Worm (Caenorhabditis elegans) whole organism, L4 larva: ENCODE results near the gene C14C10.2.

ENCODE experiments used
- F37D6.2 ChIP-seq: sonication (generic microtip); optimal IDR thresholded peaks from 2 replicates; lab custom pipeline; 2016; ENCODE audit warnings: mild to moderate bottlenecking, missing genetic modification characterization, missing compliant biosample characterization
- F49E8.2 ChIP-seq: sonication (generic microtip); optimal IDR thresholded peaks from 2 replicates; lab custom pipeline; 2016; ENCODE audit warnings: missing compliant biosample characterization, mild to moderate bottlenecking, missing genetic modification characterization, borderline replicate concordance
- T26A8.4 ChIP-seq: fragments of 200-800 bp; sonication (Bioruptor generic); IDR thresholded peaks from 2 replicates; pipeline ENCODE4 v1.3.6; 2022; ENCODE audit warnings: missing genetic modification characterization, missing compliant biosample characterization
- Y105C5A.15 ChIP-seq: fragments of 200-800 bp; sonication (Bioruptor generic); IDR thresholded peaks from 2 replicates; pipeline ENCODE4 v1.3.6; 2022; ENCODE audit warnings: missing genetic modification characterization, missing compliant biosample characterization
- aha-1 ChIP-seq: fragments of 150-350 bp; peaks from one replicate; lab custom pipeline; 2014; ENCODE audit warnings: missing biosample characterization, missing genetic modification characterization
- ama-1 ChIP-seq: fragments of 150-350 bp; optimal IDR thresholded peaks from 2 replicates; lab custom pipeline; 2014; ENCODE audit warnings: inconsistent platforms, mixed read lengths
- attf-4 ChIP-seq: sonication (generic microtip); optimal IDR thresholded peaks from 3 replicates; lab custom pipeline; 2017; ENCODE audit warnings: missing biosample characterization, missing genetic modification characterization
- ceh-62 ChIP-seq: sonication (generic microtip); optimal IDR thresholded peaks from 2 replicates; lab custom pipeline; 2017; ENCODE audit warnings: missing biosample characterization, missing genetic modification characterization
- ces-1 ChIP-seq: fragments of 150-350 bp; sonication (generic microtip); optimal IDR thresholded peaks from 4 replicates; lab custom pipeline; 2014; ENCODE audit warnings: missing biosample characterization, missing genetic modification reagents, missing genetic modification characterization
- ctbp-1 ChIP-seq: fragments of 200-800 bp; sonication (Bioruptor generic); IDR thresholded peaks from 2 replicates; pipeline ENCODE4 v1.3.6; 2022; ENCODE audit warnings: missing genetic modification reagents, missing genetic modification characterization, missing compliant biosample characterization
- dmd-6 ChIP-seq: fragments of 200-800 bp; sonication (Bioruptor generic); IDR thresholded peaks from 2 replicates; pipeline ENCODE4 v1.3.6; 2022; ENCODE audit warnings: missing genetic modification reagents, missing genetic modification characterization, missing compliant biosample characterization
- dpl-1 ChIP-seq: fragments of 150-350 bp; optimal IDR thresholded peaks from 2 replicates; lab custom pipeline; 2014; ENCODE audit warnings: missing biosample characterization, missing genetic modification reagents, missing genetic modification characterization
- egl-43 ChIP-seq: fragments of 200-800 bp; sonication (Bioruptor generic); IDR thresholded peaks from 2 replicates; pipeline ENCODE4 v1.3.6; 2022; ENCODE audit warnings: missing genetic modification reagents, missing genetic modification characterization, missing compliant biosample characterization
- fos-1 ChIP-seq: fragments of 150-350 bp; optimal IDR thresholded peaks from 2 replicates; lab custom pipeline; 2014; ENCODE audit warnings: missing biosample characterization, missing genetic modification characterization
- gei-8 ChIP-seq: fragments of 200-800 bp; sonication (Bioruptor generic); optimal IDR thresholded peaks from 2 replicates; lab custom pipeline; 2018; ENCODE audit warnings: mild to moderate bottlenecking, missing genetic modification characterization, missing compliant biosample characterization
- hlh-11 ChIP-seq: fragments of 200-800 bp; sonication (Bioruptor generic); optimal IDR thresholded peaks from 2 replicates; lab custom pipeline; 2018; ENCODE audit warnings: mild to moderate bottlenecking, missing genetic modification characterization, missing compliant biosample characterization
- hmg-1.1 ChIP-seq: fragments of 200-800 bp; sonication (Bioruptor generic); IDR thresholded peaks from 2 replicates; pipeline ENCODE4 v1.3.6; 2022; ENCODE audit warnings: missing genetic modification reagents, missing genetic modification characterization, missing compliant biosample characterization
- lim-7 ChIP-seq: fragments of 200-800 bp; sonication (Bioruptor generic); IDR thresholded peaks from 2 replicates; pipeline ENCODE4 v1.3.6; 2022; ENCODE audit warnings: missing genetic modification characterization, missing compliant biosample characterization
- lin-39 ChIP-seq: fragments of 150-350 bp; optimal IDR thresholded peaks from 2 replicates; lab custom pipeline; 2014; ENCODE audit warnings: missing biosample characterization, missing genetic modification reagents, missing genetic modification characterization
- mdl-1 ChIP-seq, 2 experiments: fragments of 150-350 bp in 1 of 2; sonication (generic microtip) in 1 of 2; optimal IDR thresholded peaks; 2 replicates each; lab custom pipeline; 2014 to 2017; ENCODE audit warnings: missing biosample characterization in 2 of 2, missing genetic modification characterization in 2 of 2
- mep-1 ChIP-seq: fragments of 150-350 bp; sonication (generic microtip); optimal IDR thresholded peaks from 3 replicates; lab custom pipeline; 2014; ENCODE audit warnings: missing biosample characterization, missing genetic modification characterization
- mxl-2 ChIP-seq: fragments of 200-800 bp; sonication (Bioruptor generic); conservative IDR thresholded peaks from 2 replicates; pipeline ENCODE4 v1.3.6; 2022; ENCODE audit warnings: missing genetic modification reagents, missing genetic modification characterization, missing compliant biosample characterization
- mxl-3 ChIP-seq: fragments of 200-800 bp; sonication (Bioruptor generic); optimal IDR thresholded peaks from 2 replicates; lab custom pipeline; 2018; ENCODE audit warnings: mild to moderate bottlenecking, missing genetic modification characterization, missing compliant biosample characterization
- nhr-102 ChIP-seq: sonication (generic microtip); optimal IDR thresholded peaks from 2 replicates; lab custom pipeline; 2016; ENCODE audit warnings: mild to moderate bottlenecking, missing genetic modification characterization, moderate library complexity, missing compliant biosample characterization
- nhr-25 ChIP-seq: sonication (generic microtip); optimal IDR thresholded peaks from 2 replicates; lab custom pipeline; 2017; ENCODE audit warnings: missing genetic modification characterization, mild to moderate bottlenecking, missing compliant biosample characterization, antibody characterized with exemption, moderate library complexity, borderline replicate concordance; ENCODE audit not compliant: insufficient read depth
- nhr-28 ChIP-seq: fragments of 150-350 bp; optimal IDR thresholded peaks from 2 replicates; lab custom pipeline; 2014; ENCODE audit warnings: missing biosample characterization, missing genetic modification characterization
- nhr-42 ChIP-seq: fragments of 200-800 bp; sonication (Bioruptor generic); IDR thresholded peaks from 2 replicates; pipeline ENCODE4 v1.3.6; 2022; ENCODE audit warnings: missing genetic modification characterization, missing compliant biosample characterization
- nhr-6 ChIP-seq: fragments of 150-350 bp; optimal IDR thresholded peaks from 2 replicates; lab custom pipeline; 2014; ENCODE audit warnings: missing biosample characterization, missing genetic modification characterization
- nhr-77 ChIP-seq: fragments of 150-350 bp; optimal IDR thresholded peaks from 2 replicates; lab custom pipeline; 2014; ENCODE audit warnings: missing biosample characterization, missing genetic modification characterization
- php-3 ChIP-seq: fragments of 200-800 bp; sonication (Bioruptor generic); IDR thresholded peaks from 2 replicates; pipeline ENCODE4 v1.3.6; 2022; ENCODE audit warnings: missing genetic modification reagents, missing genetic modification characterization, missing compliant biosample characterization
- rbr-2 ChIP-seq: sonication (generic microtip); optimal IDR thresholded peaks from 2 replicates; lab custom pipeline; 2016; ENCODE audit warnings: missing genotype, missing genetic modification characterization, missing compliant biosample characterization
- sdz-12 ChIP-seq: fragments of 200-800 bp; sonication (Bioruptor generic); optimal IDR thresholded peaks from 2 replicates; lab custom pipeline; 2018; ENCODE audit warnings: mild to moderate bottlenecking, missing genetic modification characterization, missing compliant biosample characterization
- skn-1 ChIP-seq: fragments of 150-350 bp; optimal IDR thresholded peaks from 2 replicates; lab custom pipeline; 2014; ENCODE audit warnings: missing biosample characterization, missing genetic modification characterization
- snpc-4 ChIP-seq: fragments of 150-350 bp; optimal IDR thresholded peaks from 2 replicates; lab custom pipeline; 2014; ENCODE audit warnings: missing biosample characterization, missing genetic modification characterization
- spr-1 ChIP-seq: sonication (generic microtip); optimal IDR thresholded peaks from 2 replicates; lab custom pipeline; 2016; ENCODE audit warnings: mild to moderate bottlenecking, missing genetic modification characterization, missing compliant biosample characterization
- spr-3 ChIP-seq: fragments of 200-800 bp; sonication (Bioruptor generic); optimal IDR thresholded peaks from 2 replicates; lab custom pipeline; 2018; ENCODE audit warnings: mild to moderate bottlenecking, missing genetic modification characterization, missing compliant biosample characterization
- unc-130 ChIP-seq: sonication (generic microtip); optimal IDR thresholded peaks from 2 replicates; lab custom pipeline; 2016; ENCODE audit warnings: missing genetic modification reagents, missing genetic modification characterization, missing compliant biosample characterization
- unc-62 ChIP-seq, 3 experiments: fragments of 150-350 bp in 1 of 3; sonication (generic microtip); optimal IDR thresholded peaks in 2 of 3; peaks in 1 of 3; 1 replicate in 1 of 3; 2 replicates in 2 of 3; lab custom pipeline; 2014 to 2017; ENCODE audit warnings: missing biosample characterization in 3 of 3, missing genetic modification characterization in 3 of 3, missing genetic modification reagents in 3 of 3, missing genotype in 1 of 3
- zfp-3 ChIP-seq: fragments of 200-800 bp; sonication (Bioruptor generic); conservative IDR thresholded peaks from 2 replicates; pipeline ENCODE4 v1.3.6; 2022; ENCODE audit warnings: missing genetic modification reagents, missing genetic modification characterization, missing compliant biosample characterization
- zip-11 ChIP-seq: fragments of 200-800 bp; sonication (Bioruptor generic); IDR thresholded peaks from 2 replicates; pipeline ENCODE4 v1.3.6; 2022; ENCODE audit warnings: missing genetic modification characterization, missing compliant biosample characterization
- zip-2 ChIP-seq: fragments of 150-350 bp; optimal IDR thresholded peaks from 2 replicates; lab custom pipeline; 2014; ENCODE audit warnings: missing biosample characterization, missing genetic modification characterization

Gene C14C10.2

ce11 chrV:12550036-12550626 lies 42.1 kb downstream of the C14C10.2 start, which contains the start of gene F45D3.3 (continued):
- TF ChIP-seq unc-130 (GFP tag; lab: Kevin White, UChicago) (no peak), nhr-77 (tag; lab: Kevin White, UChicago) (no peak), mxl-2 (GFP tag; lab: Robert Waterston, UW) (no peak), nhr-6 (tag; lab: Kevin White, UChicago) (no peak), lin-39 (tag; lab: Kevin White, UChicago) (no peak), nhr-42 (GFP tag; lab: Robert Waterston, UW) (no peak), ctbp-1 (no peak)

DNA sequence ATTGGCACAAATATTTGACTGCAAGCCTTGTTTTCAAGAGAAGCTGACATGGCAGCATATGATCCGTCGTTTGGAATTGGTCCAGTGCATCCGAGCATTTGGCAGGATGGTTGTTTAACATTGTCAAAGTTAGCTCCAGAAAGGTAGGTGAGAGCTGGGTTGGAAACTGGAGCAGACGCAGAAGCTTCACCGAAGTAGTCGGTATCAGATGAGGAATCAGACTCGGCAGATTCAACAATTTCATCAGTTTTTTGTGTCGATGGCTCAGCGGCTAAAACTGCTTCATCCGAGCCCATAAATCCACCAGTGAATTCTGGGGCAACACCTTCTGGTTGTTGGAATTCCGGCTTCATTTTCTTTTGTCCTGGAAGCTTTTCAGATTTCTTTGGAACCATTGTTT lies 42.7 kb downstream of the C14C10.2 start:
- TF ChIP-seq unc-62 (GFP tag; optimal IDR thresholded peaks at IDR 0.05 in 1 of 2; lab: Kevin White, UChicago) (peak in 1 of 2 experiments; percentile 39), unc-62 (tag; optimal IDR thresholded peaks at IDR 0.05; lab: Kevin White, UChicago) (no peak), sdz-12 (GFP tag; lab: Kevin White, UChicago) (no peak), rbr-2 (tag; lab: Kevin White, UChicago) (no peak), attf-4 (tag; lab: Kevin White, UChicago) (no peak), nhr-28 (tag; lab: Kevin White, UChicago) (no peak), nhr-25 (no peak), Y105C5A.15 (GFP tag; lab: Robert Waterston, UW) (no peak), mdl-1 (tag; optimal IDR thresholded peaks at IDR 0.05; lab: Kevin White, UChicago) (no peak), spr-1 (tag; lab: Kevin White, UChicago) (no peak), nhr-6 (tag; lab: Kevin White, UChicago) (peak; percentile 29), ceh-62 (tag; lab: Kevin White, UChicago) (no peak), F49E8.2 (tag; lab: Kevin White, UChicago) (no peak), ces-1 (GFP tag; lab: Kevin White, UChicago) (no peak), skn-1 (tag; lab: Kevin White, UChicago) (no peak), egl-43 (GFP tag; lab: Robert Waterston, UW) (0 out of 2 replicates have a peak, but pooled peaks have one; percentile 26), gei-8 (GFP tag; lab: Kevin White, UChicago) (no peak), snpc-4 (tag; lab: Kevin White, UChicago) (no peak), lim-7 (GFP tag; lab: Robert Waterston, UW) (0 out of 2 replicates have a peak, but pooled peaks have one; percentile 20), F37D6.2 (tag; lab: Kevin White, UChicago) (no peak), ama-1 (lab: Kevin White, UChicago) (peak; percentile 71), zip-11 (GFP tag; lab: Robert Waterston, UW) (no peak), aha-1 (tag; lab: Kevin White, UChicago) (peak; percentile 68), spr-3 (GFP tag; lab: Kevin White, UChicago) (peak; percentile 18), zip-2 (tag; lab: Kevin White, UChicago) (no peak)

ce11 chrV:12548830-12549229 lies 43.4 kb downstream of the C14C10.2 start:
- TF ChIP-seq unc-62 (GFP tag; optimal IDR thresholded peaks at IDR 0.05 in 1 of 2; lab: Kevin White, UChicago) (no peak), unc-62 (tag; optimal IDR thresholded peaks at IDR 0.05; lab: Kevin White, UChicago) (no peak), dmd-6 (GFP tag; lab: Robert Waterston, UW) (no peak), hlh-11 (tag; lab: Kevin White, UChicago) (peak; percentile 46), T26A8.4 (peak; percentile 90), nhr-28 (tag; lab: Kevin White, UChicago) (peak; percentile 55), hmg-1.1 (no peak), zfp-3 (GFP tag; lab: Robert Waterston, UW) (peak; percentile 74; the same call in 1 of the 2 replicates), dpl-1 (GFP tag; lab: Kevin White, UChicago) (no peak), mep-1 (tag; lab: Kevin White, UChicago) (peak; percentile 14), ama-1 (lab: Kevin White, UChicago) (peak; percentile 87), nhr-102 (tag; lab: Kevin White, UChicago) (peak; percentile 54), fos-1 (no peak), nhr-6 (tag; lab: Kevin White, UChicago) (peak; percentile 4), nhr-77 (tag; lab: Kevin White, UChicago) (peak; percentile 14), aha-1 (tag; lab: Kevin White, UChicago) (peak; percentile 93), nhr-25 (peak; percentile 34), mdl-1 (tag; optimal IDR thresholded peaks at IDR 0.05; lab: Kevin White, UChicago) (peak in 1 of 2 experiments; percentile 51), Y105C5A.15 (GFP tag; lab: Robert Waterston, UW) (no peak), php-3 (GFP tag; lab: Robert Waterston, UW) (no peak), mxl-3 (GFP tag; lab: Kevin White, UChicago) (peak; percentile 11)
